Worm (Caenorhabditis elegans) whole organism, L4 larva: ENCODE results near the gene bgnt-1.3.
A peak's percentile ranks its signal among the peaks of the same experiment; 100 is the strongest.

Experiments
- F49E8.2 ChIP-seq: sonication (generic microtip); optimal IDR thresholded peaks from 2 replicates; lab custom pipeline; 2016; ENCODE audit warnings: missing compliant biosample characterization, mild to moderate bottlenecking, missing genetic modification characterization, borderline replicate concordance
- Y48G9A.11 ChIP-seq: fragments of 200-800 bp; sonication (Bioruptor generic); IDR thresholded peaks from 2 replicates; pipeline ENCODE4 v1.3.6; 2022; ENCODE audit warnings: missing genetic modification reagents, missing genetic modification characterization, missing compliant biosample characterization
- Y75B8A.6 ChIP-seq: fragments of 200-800 bp; sonication (Bioruptor generic); IDR thresholded peaks from 2 replicates; pipeline ENCODE4 v1.3.6; 2022; ENCODE audit warnings: missing genetic modification reagents, missing genetic modification characterization, missing compliant biosample characterization
- ZK546.5 ChIP-seq, 2 experiments: sonication (generic microtip); optimal IDR thresholded peaks; 2 replicates each; lab custom pipeline; 2017; ENCODE audit warnings: missing biosample characterization in 2 of 2, missing genetic modification characterization in 2 of 2
- ama-1 ChIP-seq: fragments of 150-350 bp; optimal IDR thresholded peaks from 2 replicates; lab custom pipeline; 2014; ENCODE audit warnings: inconsistent platforms, mixed read lengths
- ceh-20 ChIP-seq: fragments of 200-800 bp; sonication (Bioruptor generic); IDR thresholded peaks from 2 replicates; pipeline ENCODE4 v1.3.6; 2022; ENCODE audit warnings: missing genetic modification reagents, missing genetic modification characterization, missing compliant biosample characterization
- ceh-44 ChIP-seq: fragments of 200-800 bp; sonication (Bioruptor generic); IDR thresholded peaks from 2 replicates; pipeline ENCODE4 v1.3.6; 2022; ENCODE audit warnings: missing genetic modification reagents, missing genetic modification characterization, missing compliant biosample characterization
- daf-12 ChIP-seq: fragments of 150-350 bp; optimal IDR thresholded peaks from 2 replicates; lab custom pipeline; 2014; ENCODE audit warnings: missing biosample characterization, missing genetic modification reagents, missing genetic modification characterization
- daf-16 ChIP-seq, 3 experiments: sonication (generic microtip); optimal IDR thresholded peaks; 2 replicates each; lab custom pipeline; 2016 to 2017; ENCODE audit warnings: missing genetic modification characterization in 3 of 3, missing genetic modification reagents in 3 of 3, mild to moderate bottlenecking in 2 of 3, missing compliant biosample characterization in 2 of 3, missing biosample characterization in 1 of 3, moderate library complexity in 1 of 3
- dmd-6 ChIP-seq: fragments of 200-800 bp; sonication (Bioruptor generic); IDR thresholded peaks from 2 replicates; pipeline ENCODE4 v1.3.6; 2022; ENCODE audit warnings: missing genetic modification reagents, missing genetic modification characterization, missing compliant biosample characterization
- dmd-8 ChIP-seq: fragments of 200-800 bp; sonication (Bioruptor generic); IDR thresholded peaks from 2 replicates; pipeline ENCODE4 v1.3.6; 2022; ENCODE audit warnings: missing genetic modification characterization, missing compliant biosample characterization
- dve-1 ChIP-seq: sonication (generic microtip); optimal IDR thresholded peaks from 2 replicates; lab custom pipeline; 2017; ENCODE audit warnings: antibody characterized with exemption, mild to moderate bottlenecking, missing genetic modification characterization, missing compliant biosample characterization; ENCODE audit not compliant: insufficient read depth
- fos-1 ChIP-seq: fragments of 150-350 bp; optimal IDR thresholded peaks from 2 replicates; lab custom pipeline; 2014; ENCODE audit warnings: missing biosample characterization, missing genetic modification characterization
- hlh-11 ChIP-seq: fragments of 200-800 bp; sonication (Bioruptor generic); optimal IDR thresholded peaks from 2 replicates; lab custom pipeline; 2018; ENCODE audit warnings: mild to moderate bottlenecking, missing genetic modification characterization, missing compliant biosample characterization
- jun-1 ChIP-seq: fragments of 150-350 bp; optimal IDR thresholded peaks from 2 replicates; lab custom pipeline; 2014; ENCODE audit warnings: missing biosample characterization, missing genetic modification reagents, missing genetic modification characterization
- lin-15B ChIP-seq: fragments of 150-350 bp; sonication (generic microtip); optimal IDR thresholded peaks from 3 replicates; lab custom pipeline; 2014; ENCODE audit warnings: missing biosample characterization, missing genetic modification characterization
- lin-38 ChIP-seq: fragments of 200-800 bp; sonication (Bioruptor generic); IDR thresholded peaks from 2 replicates; pipeline ENCODE4 v1.3.6; 2022; ENCODE audit warnings: missing genetic modification reagents, missing genetic modification characterization, missing compliant biosample characterization
- mdt-29 ChIP-seq: fragments of 200-800 bp; sonication (Bioruptor generic); IDR thresholded peaks from 2 replicates; pipeline ENCODE4 v1.3.6; 2022; ENCODE audit warnings: missing genetic modification reagents, missing genetic modification characterization, missing compliant biosample characterization
- mes-2 ChIP-seq: sonication (generic microtip); optimal IDR thresholded peaks from 2 replicates; lab custom pipeline; 2016; ENCODE audit warnings: missing genotype, mild to moderate bottlenecking, missing genetic modification characterization, missing compliant biosample characterization; ENCODE audit not compliant: poor library complexity, severe bottlenecking
- nhr-102 ChIP-seq: sonication (generic microtip); optimal IDR thresholded peaks from 2 replicates; lab custom pipeline; 2016; ENCODE audit warnings: mild to moderate bottlenecking, missing genetic modification characterization, moderate library complexity, missing compliant biosample characterization
- nhr-11 ChIP-seq: fragments of 150-350 bp; optimal IDR thresholded peaks from 2 replicates; lab custom pipeline; 2014; ENCODE audit warnings: missing biosample characterization, missing genetic modification characterization
- nhr-28 ChIP-seq: fragments of 150-350 bp; optimal IDR thresholded peaks from 2 replicates; lab custom pipeline; 2014; ENCODE audit warnings: missing biosample characterization, missing genetic modification characterization
- nhr-48 ChIP-seq: sonication (generic microtip); optimal IDR thresholded peaks from 2 replicates; lab custom pipeline; 2016; ENCODE audit warnings: mild to moderate bottlenecking, missing genetic modification characterization, missing compliant biosample characterization
- pha-4 ChIP-seq, 2 experiments: fragments of 150-350 bp in 1 of 2; fragments of 200-800 bp in 1 of 2; sonication (Bioruptor generic) in 1 of 2; IDR thresholded peaks in 1 of 2; optimal IDR thresholded peaks in 1 of 2; 2 replicates each; pipeline versions ENCODE4 v1.3.6 to Lab custom; 2014 to 2022; ENCODE audit warnings: missing genetic modification characterization in 2 of 2, missing genetic modification reagents in 2 of 2, missing biosample characterization in 1 of 2, missing compliant biosample characterization in 1 of 2
- snpc-1.2 ChIP-seq: fragments of 200-800 bp; sonication (Bioruptor generic); IDR thresholded peaks from 2 replicates; pipeline ENCODE4 v1.3.6; 2022; ENCODE audit warnings: missing genetic modification reagents, missing genetic modification characterization, missing compliant biosample characterization
- tra-1 ChIP-seq: fragments of 200-800 bp; sonication (Bioruptor generic); IDR thresholded peaks from 2 replicates; pipeline ENCODE4 v1.3.6; 2022; ENCODE audit warnings: missing genetic modification reagents, missing genetic modification characterization, missing compliant biosample characterization
- unc-130 ChIP-seq: sonication (generic microtip); optimal IDR thresholded peaks from 2 replicates; lab custom pipeline; 2016; ENCODE audit warnings: missing genetic modification reagents, missing genetic modification characterization, missing compliant biosample characterization
- unc-62 ChIP-seq, 3 experiments: fragments of 150-350 bp in 1 of 3; sonication (generic microtip); optimal IDR thresholded peaks in 2 of 3; peaks in 1 of 3; 1 replicate in 1 of 3; 2 replicates in 2 of 3; lab custom pipeline; 2014 to 2017; ENCODE audit warnings: missing biosample characterization in 3 of 3, missing genetic modification characterization in 3 of 3, missing genetic modification reagents in 3 of 3, missing genotype in 1 of 3
- vab-7 ChIP-seq: fragments of 200-800 bp; sonication (Bioruptor generic); IDR thresholded peaks from 2 replicates; pipeline ENCODE4 v1.3.6; 2022; ENCODE audit warnings: missing genetic modification reagents, missing genetic modification characterization, missing compliant biosample characterization

Gene bgnt-1.3

ce11 chrV:16229439-16229838 is 26.9 kb downstream of the bgnt-1.3 start:
- TF ChIP-seq unc-62 (GFP tag; optimal IDR thresholded peaks at IDR 0.05 in 1 of 2; lab: Kevin White, UChicago) (peak in 1 of 2 experiments; percentile 97), unc-62 (tag; optimal IDR thresholded peaks at IDR 0.05; lab: Kevin White, UChicago) (no peak), ama-1 (lab: Kevin White, UChicago) (no peak)
- TF ChIP-seq, all 104 proteins: peak for 1

ce11 chrV:16226581-16226980 is 29.7 kb downstream of the bgnt-1.3 start, which contains the start of gene F11A5.13:
TSS of gene F11A5.13 (minus strand) at chrV:16226681.
- no peak for TF ChIP-seq fos-1 (tag; lab: Kevin White, UChicago)

DNA sequence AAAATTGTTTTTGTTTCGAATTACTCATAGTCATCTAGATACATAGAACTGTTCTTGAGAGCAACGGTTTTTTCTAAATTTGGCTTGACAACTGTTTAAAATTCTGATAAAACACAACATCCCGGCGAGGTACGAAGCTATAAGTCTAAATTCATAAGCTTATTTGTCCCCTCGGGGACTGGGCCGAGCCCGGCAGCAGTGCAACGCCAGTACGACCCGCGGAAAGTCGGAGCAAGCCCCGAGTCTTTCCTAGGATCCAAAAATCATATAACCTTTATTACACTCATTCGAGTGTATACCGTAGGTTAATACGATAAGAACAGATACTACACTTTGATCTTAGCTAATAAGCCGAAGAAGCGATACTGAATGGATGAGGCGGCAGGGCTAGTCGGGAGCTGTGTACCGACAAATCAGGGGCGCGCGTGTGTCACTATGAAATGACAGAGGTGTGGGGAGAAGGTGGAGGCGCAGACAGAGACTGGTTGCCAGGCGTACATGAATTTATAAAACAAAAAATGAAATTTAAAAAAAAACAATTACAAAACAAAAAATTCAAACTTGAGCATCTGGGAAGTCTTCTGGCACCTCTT is 30.7 kb downstream of the bgnt-1.3 start:
- TF ChIP-seq tra-1, result peak; percentile 42; the same call in 1 of the 2 replicates
- TF ChIP-seq vab-7 (GFP tag; lab: Robert Waterston, UW), result no peak
- no peak for TF ChIP-seq nhr-11 (tag; lab: Kevin White, UChicago)
- 0 out of 2 replicates have a peak, but pooled peaks have one; percentile 25 for TF ChIP-seq mdt-29 (GFP tag; lab: Robert Waterston, UW)
- no peak for TF ChIP-seq mes-2 (tag; lab: Kevin White, UChicago)
- 0 out of 2 replicates have a peak, but pooled peaks have one; percentile 17 for TF ChIP-seq Y75B8A.6
- peak; percentile 35 for TF ChIP-seq nhr-48 (tag; lab: Kevin White, UChicago)
- TF ChIP-seq dve-1 (tag; lab: Kevin White, UChicago), result peak; percentile 18
- TF ChIP-seq dmd-8, result no peak
- peak; percentile 14 for TF ChIP-seq nhr-102 (tag; lab: Kevin White, UChicago)
- peak; percentile 42; the same call in 1 of the 2 replicates for TF ChIP-seq dmd-6 (GFP tag; lab: Robert Waterston, UW)
- TF ChIP-seq lin-38 (GFP tag; lab: Robert Waterston, UW), result peak; percentile 40; the same call in 1 of the 2 replicates
- peak in 1 of 2 experiments; percentile 31 for TF ChIP-seq daf-16 (GFP tag; optimal IDR thresholded peaks at IDR 0.05; lab: Kevin White, UChicago)
- no peak for TF ChIP-seq daf-16 (tag; optimal IDR thresholded peaks at IDR 0.05; lab: Kevin White, UChicago)
- 0 out of 2 replicates have a peak, but pooled peaks have one; percentile 10 for TF ChIP-seq pha-4 (GFP tag; IDR thresholded peaks at IDR 0.05; lab: Robert Waterston, UW)
- TF ChIP-seq pha-4 (tag; optimal IDR thresholded peaks at IDR 0.05; lab: Kevin White, UChicago), result no peak
- TF ChIP-seq hlh-11, result peak; percentile 14
- no peak for TF ChIP-seq ZK546.5 (tag; optimal IDR thresholded peaks at IDR 0.05; lab: Kevin White, UChicago)
- peak; percentile 12 for TF ChIP-seq unc-130
- peak; percentile 65 for TF ChIP-seq snpc-1.2 (GFP tag; lab: Robert Waterston, UW)
- TF ChIP-seq ceh-44 (GFP tag; lab: Robert Waterston, UW), result peak; percentile 85
- peak; percentile 47; the same call in 1 of the 2 replicates for TF ChIP-seq Y48G9A.11 (GFP tag; lab: Robert Waterston, UW)
- TF ChIP-seq F49E8.2 (tag; lab: Kevin White, UChicago), result peak; percentile 81

DNA sequence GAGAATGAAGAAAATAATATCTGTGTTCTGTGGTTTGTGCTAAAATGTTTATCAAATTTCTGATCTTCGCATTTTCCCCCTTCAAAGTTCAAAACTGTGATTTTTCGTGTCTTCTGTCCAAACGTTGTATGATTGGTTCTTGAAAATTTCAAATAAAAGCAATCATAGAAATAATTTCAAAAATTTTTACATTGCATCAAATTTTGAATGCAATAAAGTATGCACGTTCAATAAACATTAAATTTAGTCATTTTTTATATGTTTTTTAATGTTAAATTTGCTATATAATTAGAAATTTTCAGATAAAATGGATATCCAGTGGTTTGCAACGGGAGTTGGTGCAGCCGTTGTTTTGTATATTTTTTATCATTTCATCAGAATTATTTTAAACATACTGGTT is 32.3 kb downstream of the bgnt-1.3 start, which contains the start of gene stdh-2:
Gene stdh-2 (plus strand): TSS at position 301 of the 400 bp plus-strand sequence.
- TF ChIP-seq nhr-28 (tag; lab: Kevin White, UChicago) (peak; percentile 54), ceh-20 (GFP tag; lab: Robert Waterston, UW) (no peak)

- no peak for TF ChIP-seq daf-12
- TF ChIP-seq unc-62 (GFP tag; optimal IDR thresholded peaks at IDR 0.05 in 1 of 2; lab: Kevin White, UChicago), result peak in 1 of 2 experiments; percentile 93
- TF ChIP-seq unc-62 (tag; optimal IDR thresholded peaks at IDR 0.05; lab: Kevin White, UChicago), result no peak
- TF ChIP-seq lin-15B (tag; lab: Kevin White, UChicago), result no peak
- no peak for TF ChIP-seq jun-1
These were observed 36.3 kb downstream of the bgnt-1.3 start for ce11 chrV:16220020-16220419.
